Worm (Caenorhabditis elegans): ENCODE results near the gene K08F8.7.

DNA sequence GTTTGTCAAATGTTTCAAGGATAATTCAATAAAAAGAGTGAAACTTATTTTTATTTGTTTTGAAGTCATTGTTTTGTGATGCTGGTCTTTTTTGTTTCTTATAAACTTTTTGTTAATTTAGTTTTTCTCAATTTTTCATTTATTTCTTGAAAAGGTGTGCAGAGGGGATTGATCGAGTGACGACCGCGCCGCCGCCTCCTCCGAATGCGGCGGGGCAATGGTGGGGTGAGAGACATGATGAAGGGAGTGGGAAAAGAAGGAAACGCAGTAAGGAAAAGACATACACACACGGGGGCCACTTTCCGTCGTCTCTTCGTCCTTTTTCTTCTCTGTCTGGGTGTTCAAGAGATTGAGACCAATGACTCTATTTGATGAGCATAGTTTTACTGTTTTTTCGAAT is 14.2 kb upstream of the K08F8.7 start:
- TF ChIP-seq mdl-1 (tag; optimal IDR thresholded peaks at IDR 0.05), result no peak
- TF ChIP-seq elt-3 (tag; optimal IDR thresholded peaks at IDR 0.05), result no peak
- TF ChIP-seq nhr-11 (tag; optimal IDR thresholded peaks at IDR 0.05), result no peak
- no peak for TF ChIP-seq lin-13 (GFP tag; optimal IDR thresholded peaks at IDR 0.05)
- no peak for TF ChIP-seq ztf-1 (GFP tag; conservative IDR thresholded peaks at IDR 0.05)
- TF ChIP-seq unc-55 (GFP tag; optimal IDR thresholded peaks at IDR 0.05), result peak; percentile 39
- TF ChIP-seq unc-62 (GFP tag; optimal IDR thresholded peaks at IDR 0.05), result no peak
- TF ChIP-seq R02D3.7 (tag; optimal IDR thresholded peaks at IDR 0.05), result no peak

Measured in whole organism, L2 larva.